Worm (Caenorhabditis elegans): ENCODE data around the gene srx-60.

DNA sequence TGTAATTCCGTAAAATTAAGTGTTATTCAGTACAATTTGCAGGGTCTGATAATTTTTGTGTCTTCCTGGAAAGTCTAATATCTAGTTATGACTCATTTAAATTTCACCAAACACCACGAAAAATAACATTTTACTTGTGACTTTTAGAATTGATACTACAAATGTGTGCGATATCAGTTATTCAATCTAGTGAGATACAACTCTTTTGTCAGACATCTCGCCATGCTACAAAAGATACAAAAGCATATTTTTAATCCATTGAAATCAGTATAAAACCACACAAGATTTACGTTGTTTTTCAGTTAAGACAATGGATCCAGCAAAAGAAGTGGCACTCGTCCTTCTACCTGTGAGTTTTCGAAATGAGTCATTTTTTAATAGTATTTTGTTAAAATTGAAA lies 26.6 kb upstream of the srx-60 start, which contains the start of gene srx-56:
- TF ChIP-seq skn-1 (tag; optimal IDR thresholded peaks at IDR 0.05) (no peak), nhr-77 (tag; optimal IDR thresholded peaks at IDR 0.05) (no peak), unc-62 (GFP tag; optimal IDR thresholded peaks at IDR 0.05) (no peak), alr-1 (tag; optimal IDR thresholded peaks at IDR 0.05) (no peak), nhr-12 (tag; optimal IDR thresholded peaks at IDR 0.05) (no peak), elt-3 (tag; optimal IDR thresholded peaks at IDR 0.05) (no peak)
